Fruit fly (Drosophila melanogaster) whole organism, adult: ENCODE measurements around the gene CG3222.

ENCODE experiments used
- CG11617 ChIP-seq: fragments of 200-800 bp; sonication (Bioruptor generic); optimal IDR thresholded peaks from 2 replicates; lab custom pipeline; 2017; ENCODE audit warnings: mild to moderate bottlenecking, missing biosample characterization, missing genetic modification reagents, missing genetic modification characterization
- CG12768 ChIP-seq: fragments of 200-800 bp; sonication (Bioruptor generic); optimal IDR thresholded peaks from 2 replicates; lab custom pipeline; 2017; ENCODE audit warnings: missing biosample characterization, missing genetic modification characterization, mild to moderate bottlenecking, moderate library complexity, missing genetic modification reagents
- CG14711 ChIP-seq: fragments of 200-800 bp; sonication (Bioruptor generic); optimal IDR thresholded peaks from 2 replicates; lab custom pipeline; 2018; ENCODE audit warnings: missing biosample characterization, mild to moderate bottlenecking, missing genetic modification characterization, moderate library complexity
- CG1620 ChIP-seq: fragments of 200-800 bp; sonication (Bioruptor generic); optimal IDR thresholded peaks from 2 replicates; lab custom pipeline; 2016; ENCODE audit warnings: missing biosample characterization, missing genetic modification characterization
- CG33017 ChIP-seq: fragments of 200-800 bp; sonication (Bioruptor generic); optimal IDR thresholded peaks from 2 replicates; lab custom pipeline; 2018; ENCODE audit warnings: missing biosample characterization, mild to moderate bottlenecking, missing genetic modification characterization, moderate library complexity
- CG5204 ChIP-seq: fragments of 200-800 bp; sonication (Bioruptor generic); optimal IDR thresholded peaks from 2 replicates; lab custom pipeline; 2016; ENCODE audit warnings: missing biosample characterization, missing genetic modification characterization
- CG7045 ChIP-seq: fragments of 200-800 bp; sonication (Bioruptor generic); optimal IDR thresholded peaks from 2 replicates; lab custom pipeline; 2017; ENCODE audit warnings: missing biosample characterization, mild to moderate bottlenecking, missing genetic modification characterization
- CG7101 ChIP-seq: fragments of 200-800 bp; sonication (Bioruptor generic); optimal IDR thresholded peaks from 2 replicates; lab custom pipeline; 2018; ENCODE audit warnings: missing biosample characterization, mild to moderate bottlenecking, missing genetic modification characterization, moderate library complexity
- Clk ChIP-seq: fragments of 200-800 bp; sonication (Bioruptor generic); optimal IDR thresholded peaks from 2 replicates; lab custom pipeline; 2017; ENCODE audit warnings: missing biosample characterization, missing genetic modification characterization
- Crg-1 ChIP-seq: fragments of 200-800 bp; sonication (Bioruptor generic); optimal IDR thresholded peaks from 2 replicates; lab custom pipeline; 2016; ENCODE audit warnings: missing biosample characterization, missing genetic modification characterization
- Hr96 ChIP-seq: fragments of 200-800 bp; sonication (Bioruptor generic); optimal IDR thresholded peaks from 2 replicates; lab custom pipeline; 2016; ENCODE audit warnings: missing biosample characterization, missing genetic modification characterization
- Mnt ChIP-seq: fragments of 200-800 bp; sonication (Bioruptor generic); optimal IDR thresholded peaks from 2 replicates; lab custom pipeline; 2016; ENCODE audit warnings: missing biosample characterization, mild to moderate bottlenecking, missing genetic modification characterization
- bab1 ChIP-seq: fragments of 200-800 bp; sonication (Bioruptor generic); optimal IDR thresholded peaks from 3 replicates; lab custom pipeline; 2019; ENCODE audit warnings: missing biosample characterization, mild to moderate bottlenecking, missing genetic modification characterization, moderate library complexity
- cic ChIP-seq: fragments of 200-800 bp; sonication (Bioruptor generic); optimal IDR thresholded peaks from 2 replicates; lab custom pipeline; 2017; ENCODE audit warnings: missing biosample characterization, mild to moderate bottlenecking, missing genetic modification characterization, moderate library complexity
- cnc ChIP-seq, 2 experiments: fragments of >200 bp; optimal IDR thresholded peaks; 2 replicates each; lab custom pipeline; 2017
- kay ChIP-seq: fragments of 200-800 bp; sonication (Bioruptor generic); peaks from one replicate; lab custom pipeline; 2016; ENCODE audit warnings: missing biosample characterization, missing genetic modification characterization, borderline replicate concordance
- ovo ChIP-seq: fragments of 200-800 bp; sonication (Bioruptor generic); optimal IDR thresholded peaks from 2 replicates; lab custom pipeline; 2016; ENCODE audit warnings: missing biosample characterization, missing genetic modification characterization
- pad ChIP-seq: fragments of 200-800 bp; sonication (Bioruptor generic); optimal IDR thresholded peaks from 3 replicates; lab custom pipeline; 2017; ENCODE audit warnings: missing biosample characterization, missing genetic modification characterization, mild to moderate bottlenecking, moderate library complexity, missing genetic modification reagents
- tj ChIP-seq: fragments of 200-800 bp; sonication (Bioruptor generic); optimal IDR thresholded peaks from 3 replicates; lab custom pipeline; 2017; ENCODE audit warnings: missing biosample characterization, mild to moderate bottlenecking, missing genetic modification characterization, moderate library complexity
- toe ChIP-seq: fragments of 200-800 bp; sonication (Bioruptor generic); optimal IDR thresholded peaks from 2 replicates; lab custom pipeline; 2016; ENCODE audit warnings: missing biosample characterization, missing genetic modification characterization

CG3222 gene

dm6 chr3L:9597464-9597863 lies 1.3 kb upstream of the CG3222 start, which contains the start of gene Tmc:
Gene Tmc, plus strand, starts transcription at chr3L:9597764.
- TF ChIP-seq CG1620 (no peak), CG7045 (GFP tag; lab: Kevin White, UChicago) (no peak), CG14711 (no peak), ovo (GFP tag; lab: Kevin White, UChicago) (no peak), Hr96 (GFP tag; lab: Kevin White, UChicago) (no peak)

dm6 chr3L:9601225-9601624 lies 2.4 kb downstream of the CG3222 start, which contains the start of the genes CG3088 and CG3306:
Gene CG3088, minus strand, starts transcription at chr3L:9601325.
Gene CG3306, plus strand, starts transcription at chr3L:9601523.
- no peak for TF ChIP-seq CG7101 (tag; lab: Kevin White, UChicago)
- no peak for TF ChIP-seq CG12768 (GFP tag; lab: Kevin White, UChicago)
- TF ChIP-seq Clk (GFP tag; lab: Kevin White, UChicago), result no peak
- TF ChIP-seq CG14711, result no peak
- no peak for TF ChIP-seq Hr96 (GFP tag; lab: Kevin White, UChicago)
- no peak for TF ChIP-seq CG5204 (GFP tag; lab: Kevin White, UChicago)
- no peak for TF ChIP-seq tj (GFP tag; lab: Kevin White, UChicago)
- TF ChIP-seq pad, result no peak
- no peak for TF ChIP-seq CG7045 (GFP tag; lab: Kevin White, UChicago)
- TF ChIP-seq CG1620, result no peak
- no peak for TF ChIP-seq toe
- TF ChIP-seq Crg-1 (GFP tag; lab: Kevin White, UChicago), result no peak
- TF ChIP-seq cnc (optimal IDR thresholded peaks at IDR 0.05; lab: Kevin White, UChicago), result no peak
- no peak for TF ChIP-seq bab1 (GFP tag; lab: Kevin White, UChicago)
- TF ChIP-seq cic (GFP tag; lab: Kevin White, UChicago), result no peak
- TF ChIP-seq CG11617 (GFP tag; lab: Kevin White, UChicago), result no peak
- no peak for TF ChIP-seq CG33017 (tag; lab: Kevin White, UChicago)
- TF ChIP-seq Mnt (GFP tag; lab: Kevin White, UChicago), result no peak
- TF ChIP-seq kay (GFP tag; lab: Kevin White, UChicago), result no peak
- TF ChIP-seq ovo (GFP tag; lab: Kevin White, UChicago), result no peak

dm6 chr3L:9613960-9614588 lies 15.3 kb downstream of the CG3222 start:
- no peak for TF ChIP-seq Clk (GFP tag; lab: Kevin White, UChicago)
- peak; percentile 35 for TF ChIP-seq pad
- peak; percentile 35 for TF ChIP-seq toe
- no peak for TF ChIP-seq CG12768 (GFP tag; lab: Kevin White, UChicago)
- peak; percentile 15 for TF ChIP-seq bab1 (GFP tag; lab: Kevin White, UChicago)
- TF ChIP-seq CG7101 (tag; lab: Kevin White, UChicago), result peak; percentile 28

- TF ChIP-seq CG12768 (GFP tag; lab: Kevin White, UChicago) (no peak), tj (GFP tag; lab: Kevin White, UChicago) (peak; percentile 91)
Observed at dm6 chr3L:9614589-9615442, 16.0 kb downstream of the CG3222 start, which contains the start of gene LanB2. Gene LanB2, plus strand, starts transcription at chr3L:9614914.

dm6 chr3L:9615443-9616141 lies 16.8 kb downstream of the CG3222 start:
- no peak for TF ChIP-seq ovo (GFP tag; lab: Kevin White, UChicago)
- no peak for TF ChIP-seq bab1 (GFP tag; lab: Kevin White, UChicago)
- peak; percentile 48 for TF ChIP-seq tj (GFP tag; lab: Kevin White, UChicago)
- TF ChIP-seq CG11617 (GFP tag; lab: Kevin White, UChicago), result no peak
- TF ChIP-seq Crg-1 (GFP tag; lab: Kevin White, UChicago), result no peak
- TF ChIP-seq CG33017 (tag; lab: Kevin White, UChicago), result no peak
- peak; percentile 11 for TF ChIP-seq cic (GFP tag; lab: Kevin White, UChicago)
- TF ChIP-seq CG7101 (tag; lab: Kevin White, UChicago), result no peak
- TF ChIP-seq CG12768 (GFP tag; lab: Kevin White, UChicago), result no peak
- no peak for TF ChIP-seq Clk (GFP tag; lab: Kevin White, UChicago)

dm6 chr3L:9624014-9624413 lies 25.2 kb downstream of the CG3222 start, which contains the start of gene CG3335:
Gene CG3335, plus strand, starts transcription at chr3L:9624237.
- peak; percentile 95 for TF ChIP-seq Mnt (GFP tag; lab: Kevin White, UChicago)
- TF ChIP-seq kay (GFP tag; lab: Kevin White, UChicago), result no peak
